Fruit fly (Drosophila melanogaster) whole organism, embryonic: ENCODE data around the gene CG34031.

Experiments used
- Atf3 ChIP-seq: fragments of 200-800 bp; sonication (Bioruptor generic); optimal IDR thresholded peaks from 3 replicates; lab custom pipeline; 2016; ENCODE audit warnings: missing biosample characterization, missing genetic modification characterization
- CG1024 ChIP-seq: fragments of 200-800 bp; sonication (Bioruptor generic); IDR thresholded peaks from 2 replicates; pipeline ENCODE4 v1.3.6; 2022; ENCODE audit warnings: missing biosample characterization, missing genetic modification characterization
- CG11723 ChIP-seq: fragments of 200-800 bp; sonication (Bioruptor generic); optimal IDR thresholded peaks from 2 replicates; lab custom pipeline; 2017; ENCODE audit warnings: missing biosample characterization, mild to moderate bottlenecking, missing genetic modification characterization
- CG12155 ChIP-seq: fragments of 200-800 bp; sonication (Bioruptor generic); optimal IDR thresholded peaks from 3 replicates; lab custom pipeline; 2016; ENCODE audit warnings: missing biosample characterization, missing genetic modification characterization
- CG13424 ChIP-seq: fragments of 200-800 bp; sonication (Bioruptor generic); optimal IDR thresholded peaks from 2 replicates; lab custom pipeline; 2019; ENCODE audit warnings: missing biosample characterization, mild to moderate bottlenecking, missing genetic modification characterization, moderate library complexity
- CG14860 ChIP-seq: fragments of 200-800 bp; sonication (Bioruptor generic); IDR thresholded peaks from 3 replicates; pipeline ENCODE4 v1.3.6; 2022; ENCODE audit warnings: missing biosample characterization, missing genetic modification characterization; ENCODE audit not compliant: partially characterized antibody
- CG17186 ChIP-seq: fragments of 200-800 bp; sonication (Bioruptor generic); optimal IDR thresholded peaks from 3 replicates; lab custom pipeline; 2017; ENCODE audit warnings: missing biosample characterization, missing genetic modification reagents, missing genetic modification characterization
- CG17802 ChIP-seq: fragments of 200-800 bp; sonication (Bioruptor generic); optimal IDR thresholded peaks from 2 replicates; lab custom pipeline; 2018; ENCODE audit warnings: missing biosample characterization, mild to moderate bottlenecking, missing genetic modification characterization, moderate library complexity
- CG2116 ChIP-seq: fragments of 200-800 bp; sonication (Bioruptor generic); optimal IDR thresholded peaks from 3 replicates; lab custom pipeline; 2018; ENCODE audit warnings: missing biosample characterization, mild to moderate bottlenecking, missing genetic modification characterization
- CG31441 ChIP-seq: fragments of 200-800 bp; sonication (Bioruptor generic); IDR thresholded peaks from 2 replicates; pipeline ENCODE4 v1.3.6; 2022; ENCODE audit warnings: missing biosample characterization, missing genetic modification characterization
- CG42726 ChIP-seq: fragments of 200-800 bp; sonication (Bioruptor generic); IDR thresholded peaks from 2 replicates; pipeline ENCODE4 v1.3.6; 2022; ENCODE audit warnings: missing biosample characterization, missing genetic modification characterization; ENCODE audit not compliant: partially characterized antibody
- CG4730 ChIP-seq: fragments of 200-800 bp; sonication (Bioruptor generic); IDR thresholded peaks from 2 replicates; pipeline ENCODE4 v1.3.6; 2022; ENCODE audit warnings: missing biosample characterization, missing genetic modification characterization
- CG7357 ChIP-seq: fragments of 200-800 bp; sonication (Bioruptor generic); IDR thresholded peaks from 3 replicates; pipeline ENCODE4 v1.3.6; 2022; ENCODE audit warnings: missing biosample characterization, missing genetic modification characterization
- CG7928 ChIP-seq: fragments of 200-800 bp; sonication (Bioruptor generic); optimal IDR thresholded peaks from 2 replicates; lab custom pipeline; 2017; ENCODE audit warnings: missing biosample characterization, mild to moderate bottlenecking, missing genetic modification characterization
- CG8359 ChIP-seq: fragments of 200-800 bp; sonication (Bioruptor generic); optimal IDR thresholded peaks from 2 replicates; lab custom pipeline; 2017; ENCODE audit warnings: missing biosample characterization, mild to moderate bottlenecking, missing genetic modification characterization, borderline replicate concordance
- CG8388 ChIP-seq: fragments of 200-800 bp; sonication (Bioruptor generic); optimal IDR thresholded peaks from 2 replicates; lab custom pipeline; 2019; ENCODE audit warnings: missing biosample characterization, mild to moderate bottlenecking, missing genetic modification characterization, moderate library complexity
- CG8924 ChIP-seq: fragments of 200-800 bp; optimal IDR thresholded peaks from 3 replicates; lab custom pipeline; 2019; ENCODE audit warnings: missing biosample characterization, mild to moderate bottlenecking, missing genetic modification characterization, moderate library complexity
- CG9797 ChIP-seq: fragments of 200-800 bp; sonication (Bioruptor generic); optimal IDR thresholded peaks from 3 replicates; lab custom pipeline; 2018; ENCODE audit warnings: missing biosample characterization, mild to moderate bottlenecking, missing genetic modification characterization
- Chrac-16 ChIP-seq: fragments of 200-800 bp; sonication (Bioruptor generic); optimal IDR thresholded peaks from 3 replicates; lab custom pipeline; 2016; ENCODE audit warnings: missing biosample characterization, missing genetic modification characterization
- CoRest ChIP-seq: fragments of 200-800 bp; sonication (Bioruptor generic); optimal IDR thresholded peaks from 3 replicates; lab custom pipeline; 2018; ENCODE audit warnings: missing biosample characterization, mild to moderate bottlenecking, missing genetic modification characterization, moderate library complexity
- Dp ChIP-seq: fragments of 200-800 bp; sonication (Bioruptor generic); optimal IDR thresholded peaks from 2 replicates; lab custom pipeline; 2018; ENCODE audit warnings: missing biosample characterization, mild to moderate bottlenecking, missing genetic modification characterization, moderate library complexity
- Elba2 ChIP-seq: fragments of 200-800 bp; sonication (Bioruptor generic); optimal IDR thresholded peaks from 3 replicates; lab custom pipeline; 2016; ENCODE audit warnings: missing biosample characterization, missing genetic modification characterization
- H2.0 ChIP-seq: fragments of 200-800 bp; sonication (Bioruptor generic); IDR thresholded peaks from 2 replicates; pipeline ENCODE4 v1.3.6; 2022; ENCODE audit warnings: missing biosample characterization, missing genetic modification characterization
- Hr3 ChIP-seq: fragments of 200-800 bp; sonication (Bioruptor generic); optimal IDR thresholded peaks from 3 replicates; lab custom pipeline; 2016; ENCODE audit warnings: missing biosample characterization, missing genetic modification characterization
- Nf-YC ChIP-seq: fragments of 200-800 bp; optimal IDR thresholded peaks from 3 replicates; lab custom pipeline; 2019; ENCODE audit warnings: missing biosample characterization, mild to moderate bottlenecking, missing genetic modification characterization, moderate library complexity
- Six4 ChIP-seq: fragments of 200-800 bp; sonication (Bioruptor generic); optimal IDR thresholded peaks from 2 replicates; lab custom pipeline; 2016; ENCODE audit warnings: missing biosample characterization, missing genetic modification characterization
- ab ChIP-seq: fragments of 200-800 bp; sonication (Bioruptor generic); optimal IDR thresholded peaks from 2 replicates; lab custom pipeline; 2016; ENCODE audit warnings: missing biosample characterization, missing genetic modification characterization
- amos ChIP-seq: fragments of 200-800 bp; sonication (Bioruptor generic); IDR thresholded peaks from 2 replicates; pipeline ENCODE4 v1.3.6; 2022; ENCODE audit warnings: missing biosample characterization, missing genetic modification characterization; ENCODE audit not compliant: partially characterized antibody
- bab2 ChIP-seq: fragments of 200-800 bp; sonication (Bioruptor generic); optimal IDR thresholded peaks from 2 replicates; lab custom pipeline; 2016; ENCODE audit warnings: missing biosample characterization, missing genetic modification characterization
- cwo ChIP-seq: fragments of 200-800 bp; sonication (Bioruptor generic); optimal IDR thresholded peaks from 3 replicates; lab custom pipeline; 2017; ENCODE audit warnings: missing biosample characterization, missing genetic modification characterization, mild to moderate bottlenecking, moderate library complexity, missing genetic modification reagents
- dmrt11E ChIP-seq: fragments of 200-800 bp; sonication (Bioruptor generic); optimal IDR thresholded peaks from 3 replicates; lab custom pipeline; 2018; ENCODE audit warnings: missing biosample characterization, mild to moderate bottlenecking, missing genetic modification characterization, moderate library complexity
- emc ChIP-seq: fragments of 200-800 bp; sonication (Bioruptor generic); optimal IDR thresholded peaks from 2 replicates; lab custom pipeline; 2016; ENCODE audit warnings: missing biosample characterization, missing genetic modification characterization
- ewg ChIP-seq: fragments of 200-800 bp; sonication (Bioruptor generic); optimal IDR thresholded peaks from 3 replicates; lab custom pipeline; 2017; ENCODE audit warnings: mild to moderate bottlenecking, missing biosample characterization, missing genetic modification reagents, missing genetic modification characterization
- ftz-f1 ChIP-seq: fragments of 200-800 bp; sonication (Bioruptor generic); optimal IDR thresholded peaks from 2 replicates; lab custom pipeline; 2016; ENCODE audit warnings: missing biosample characterization, missing genetic modification characterization
- insv ChIP-seq, 2 experiments: fragments of 200-800 bp; sonication (Bioruptor generic); optimal IDR thresholded peaks; 3 replicates each; lab custom pipeline; 2016 to 2018; ENCODE audit warnings: missing biosample characterization in 2 of 2, missing genetic modification characterization in 2 of 2
- mirr ChIP-seq: fragments of 200-800 bp; sonication (Bioruptor generic); optimal IDR thresholded peaks from 3 replicates; lab custom pipeline; 2018; ENCODE audit warnings: missing biosample characterization, mild to moderate bottlenecking, missing genetic modification characterization
- mld ChIP-seq: fragments of 200-800 bp; sonication (Bioruptor generic); IDR thresholded peaks from 3 replicates; pipeline ENCODE4 v1.3.6; 2022; ENCODE audit warnings: missing biosample characterization, missing genetic modification characterization; ENCODE audit not compliant: partially characterized antibody
- pfk ChIP-seq: fragments of 200-800 bp; sonication (Bioruptor generic); optimal IDR thresholded peaks from 2 replicates; lab custom pipeline; 2018; ENCODE audit warnings: missing biosample characterization, mild to moderate bottlenecking, missing genetic modification characterization, moderate library complexity
- phol ChIP-seq: fragments of 200-800 bp; sonication (Bioruptor generic); optimal IDR thresholded peaks from 3 replicates; lab custom pipeline; 2018; ENCODE audit warnings: missing biosample characterization, mild to moderate bottlenecking, missing genetic modification characterization, moderate library complexity
- pnt ChIP-seq: fragments of 200-800 bp; sonication (Bioruptor generic); optimal IDR thresholded peaks from 3 replicates; lab custom pipeline; 2016; ENCODE audit warnings: missing biosample characterization, missing genetic modification characterization
- ranshi ChIP-seq: fragments of 200-800 bp; sonication (Bioruptor generic); IDR thresholded peaks from 2 replicates; pipeline ENCODE4 v1.3.6; 2022; ENCODE audit warnings: missing biosample characterization, missing genetic modification characterization
- ro ChIP-seq: fragments of 200-800 bp; sonication (Bioruptor generic); IDR thresholded peaks from 2 replicates; pipeline ENCODE4 v1.3.6; 2022; ENCODE audit warnings: missing biosample characterization, missing genetic modification characterization
- tin ChIP-seq: fragments of 200-800 bp; sonication (Bioruptor generic); optimal IDR thresholded peaks from 3 replicates; lab custom pipeline; 2016; ENCODE audit warnings: missing biosample characterization, missing genetic modification characterization
- tx ChIP-seq: fragments of 200-800 bp; sonication (Bioruptor generic); optimal IDR thresholded peaks from 2 replicates; lab custom pipeline; 2016; ENCODE audit warnings: missing biosample characterization, missing genetic modification characterization
- zen2 ChIP-seq: fragments of 200-800 bp; sonication (Bioruptor generic); IDR thresholded peaks from 3 replicates; pipeline ENCODE4 v1.3.6; 2022; ENCODE audit warnings: missing biosample characterization, missing genetic modification characterization; ENCODE audit not compliant: partially characterized antibody

Gene CG34031

dm6 chr3L:23125736-23126135, 48.5 kb upstream of the CG34031 start, which contains the start of gene CG33217 (continued):
- TF ChIP-seq pfk (GFP tag; lab: Kevin White, UChicago), result peak; percentile 78
- TF ChIP-seq bab2 (GFP tag; lab: Kevin White, UChicago), result no peak
- no peak for TF ChIP-seq pnt (GFP tag; lab: Kevin White, UChicago)
- no peak for TF ChIP-seq cwo
- no peak for TF ChIP-seq Nf-YC
- no peak for TF ChIP-seq CG13424 (tag; lab: Kevin White, UChicago)
- no peak for TF ChIP-seq Six4 (GFP tag; lab: Kevin White, UChicago)
- peak; percentile 37; the same call in 1 of the 2 replicates for TF ChIP-seq CG31441 (GFP tag; lab: Robert Waterston, UW)
- peak; percentile 96 for TF ChIP-seq CG7357
- no peak for TF ChIP-seq H2.0 (GFP tag; lab: Robert Waterston, UW)

DNA sequence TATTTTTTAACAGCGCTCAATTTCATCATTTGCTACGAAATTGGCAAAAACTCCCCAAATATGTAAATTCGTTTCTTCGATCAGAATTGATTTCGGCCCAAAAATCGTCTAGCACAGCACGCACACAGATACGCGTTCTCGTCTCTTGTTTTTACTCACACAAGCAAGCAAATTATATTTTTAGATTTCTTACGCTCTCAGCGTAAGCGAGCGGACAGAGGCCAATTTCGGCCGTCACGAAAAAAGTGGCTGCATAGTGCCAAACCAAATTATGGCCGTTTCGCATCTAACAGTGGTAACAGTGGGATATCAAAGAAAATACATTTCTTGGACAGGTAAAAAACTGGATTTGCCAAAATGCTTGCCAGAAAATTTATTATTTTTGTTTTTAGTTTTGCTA, 26.9 kb upstream of the CG34031 start:
- TF ChIP-seq CG11723 (GFP tag; lab: Kevin White, UChicago), result peak; percentile 51
- 0 out of 3 replicates have a peak, but pooled peaks have one; percentile 32 for TF ChIP-seq mld (GFP tag; lab: Robert Waterston, UW)
- peak; percentile 56 for TF ChIP-seq CG17802 (tag; lab: Kevin White, UChicago)
- TF ChIP-seq CG1024 (GFP tag; lab: Robert Waterston, UW), result 0 out of 2 replicates have a peak, but pooled peaks have one; percentile 28

DNA sequence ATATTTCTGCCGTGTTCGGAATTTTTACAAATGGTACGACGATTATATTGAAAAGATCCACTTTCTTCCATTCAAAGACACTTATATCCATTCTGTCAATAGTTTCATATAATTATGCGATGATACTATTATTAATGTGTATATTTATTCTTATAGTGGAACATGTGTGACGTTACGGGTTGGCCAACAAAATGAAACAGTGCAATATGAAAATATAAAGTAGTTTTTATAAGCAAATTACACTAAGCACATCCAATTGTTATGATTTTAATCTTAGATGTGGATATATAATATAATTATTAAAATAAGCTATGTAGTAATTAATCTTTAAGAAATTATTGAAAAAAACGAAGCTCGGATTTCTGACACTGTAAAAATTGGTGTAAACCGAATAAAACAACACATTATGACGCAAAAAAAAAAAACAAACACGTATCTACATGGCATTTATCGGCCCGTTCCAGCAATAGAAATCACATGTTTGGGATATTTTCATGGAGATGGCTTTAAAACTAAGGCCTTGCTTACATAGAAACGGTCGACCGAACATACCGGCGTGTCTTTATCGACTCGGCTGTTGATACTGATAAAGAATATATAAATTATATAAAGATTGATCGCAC, 23.8 kb upstream of the CG34031 start, which contains the start of gene Vps11:
Vps11 (minus strand) TSS at position 203 of the 623 bp plus-strand sequence.
- TF ChIP-seq ab (GFP tag; lab: Kevin White, UChicago), result no peak
- no peak for TF ChIP-seq emc (GFP tag; lab: Kevin White, UChicago)
- no peak for TF ChIP-seq CG4730 (GFP tag; lab: Robert Waterston, UW)
- TF ChIP-seq CG2116 (GFP tag; lab: Kevin White, UChicago), result peak; percentile 0
- TF ChIP-seq CG17802 (tag; lab: Kevin White, UChicago), result peak; percentile 97
- TF ChIP-seq zen2 (GFP tag; lab: Robert Waterston, UW), result no peak
- no peak for TF ChIP-seq CG12155 (GFP tag; lab: Kevin White, UChicago)
- no peak for TF ChIP-seq CG17186 (GFP tag; lab: Kevin White, UChicago)
- no peak for TF ChIP-seq CG9797
- TF ChIP-seq CG1024 (GFP tag; lab: Robert Waterston, UW), result peak; percentile 99
- no peak for TF ChIP-seq Dp (GFP tag; lab: Kevin White, UChicago)
- TF ChIP-seq ftz-f1 (GFP tag; lab: Kevin White, UChicago), result no peak
- TF ChIP-seq Atf3 (GFP tag; lab: Kevin White, UChicago), result no peak
- peak; percentile 2 for TF ChIP-seq Hr3 (GFP tag; lab: Kevin White, UChicago)
- no peak for TF ChIP-seq ranshi (GFP tag; lab: Robert Waterston, UW)
- peak; percentile 35 for TF ChIP-seq Elba2 (GFP tag; lab: Kevin White, UChicago)
- TF ChIP-seq tin (GFP tag; lab: Kevin White, UChicago), result no peak
- TF ChIP-seq mirr (GFP tag; lab: Kevin White, UChicago), result no peak
- TF ChIP-seq CG14860 (GFP tag; lab: Robert Waterston, UW), result no peak
- no peak for TF ChIP-seq CG42726 (GFP tag; lab: Robert Waterston, UW)
- peak; percentile 30 for TF ChIP-seq CoRest (tag; lab: Kevin White, UChicago)
- no peak for TF ChIP-seq amos (GFP tag; lab: Robert Waterston, UW)
- TF ChIP-seq Chrac-16 (GFP tag; lab: Kevin White, UChicago), result no peak
- peak; percentile 47 for TF ChIP-seq phol (tag; lab: Kevin White, UChicago)
- TF ChIP-seq tx (GFP tag; lab: Kevin White, UChicago), result no peak
- no peak for TF ChIP-seq ro (GFP tag; lab: Robert Waterston, UW)
- no peak for TF ChIP-seq CG8924
- no peak for TF ChIP-seq CG8359 (GFP tag; lab: Kevin White, UChicago)
- TF ChIP-seq insv (GFP tag; optimal IDR thresholded peaks at IDR 0.05; lab: Kevin White, UChicago), result no peak
- TF ChIP-seq ewg (GFP tag; lab: Kevin White, UChicago), result no peak
- peak; percentile 30 for TF ChIP-seq dmrt11E (tag; lab: Kevin White, UChicago)
- TF ChIP-seq pfk (GFP tag; lab: Kevin White, UChicago), result peak; percentile 90
- TF ChIP-seq CG31441 (GFP tag; lab: Robert Waterston, UW), result no peak
- TF ChIP-seq CG7928 (GFP tag; lab: Kevin White, UChicago), result no peak
- no peak for TF ChIP-seq CG8388 (GFP tag; lab: Kevin White, UChicago)
